Worm (Caenorhabditis elegans) whole organism, L3 larva: ENCODE results near the gene sym-3.

Source experiments
- elt-1 ChIP-seq: fragments of 150-350 bp; optimal IDR thresholded peaks from 2 replicates; lab custom pipeline; 2014; ENCODE audit warnings: missing biosample characterization, missing genetic modification characterization
- elt-2 ChIP-seq: sonication (generic microtip); optimal IDR thresholded peaks from 2 replicates; lab custom pipeline; 2016; ENCODE audit warnings: missing genetic modification reagents, mild to moderate bottlenecking, missing genetic modification characterization, missing compliant biosample characterization
- elt-3 ChIP-seq, 3 experiments: fragments of 150-350 bp in 1 of 3; sonication (generic microtip) in 2 of 3; optimal IDR thresholded peaks; 2 replicates in 2 of 3; 4 replicates in 1 of 3; lab custom pipeline; 2014 to 2017; ENCODE audit warnings: missing biosample characterization in 3 of 3, missing genetic modification characterization in 3 of 3
- fkh-10 ChIP-seq: sonication (generic microtip); optimal IDR thresholded peaks from 2 replicates; lab custom pipeline; 2017; ENCODE audit warnings: missing biosample characterization, missing genetic modification reagents, missing genetic modification characterization
- mdl-1 ChIP-seq: fragments of 150-350 bp; optimal IDR thresholded peaks from 2 replicates; lab custom pipeline; 2014; ENCODE audit warnings: missing biosample characterization, missing genetic modification characterization
- nhr-12 ChIP-seq: fragments of 150-350 bp; optimal IDR thresholded peaks from 2 replicates; lab custom pipeline; 2014; ENCODE audit warnings: missing biosample characterization, missing genetic modification characterization
- nhr-67 ChIP-seq: fragments of 150-350 bp; optimal IDR thresholded peaks from 2 replicates; lab custom pipeline; 2014; ENCODE audit warnings: missing biosample characterization, missing genetic modification characterization
- pha-4 ChIP-seq: fragments of 150-350 bp; optimal IDR thresholded peaks from 2 replicates; lab custom pipeline; 2014; ENCODE audit warnings: missing biosample characterization, missing genetic modification reagents, missing genetic modification characterization
- pqm-1 ChIP-seq: fragments of 150-350 bp; optimal IDR thresholded peaks from 2 replicates; lab custom pipeline; 2017; ENCODE audit warnings: missing biosample characterization, missing genetic modification characterization, inconsistent platforms
- sea-2 ChIP-seq: fragments of 150-350 bp; sonication (generic microtip); optimal IDR thresholded peaks from 4 replicates; lab custom pipeline; 2014; ENCODE audit warnings: missing biosample characterization, missing genetic modification reagents, missing genetic modification characterization
- snpc-4 ChIP-seq: fragments of 150-350 bp; optimal IDR thresholded peaks from 2 replicates; lab custom pipeline; 2014; ENCODE audit warnings: missing biosample characterization, missing genetic modification characterization
- unc-39 ChIP-seq: sonication (generic microtip); optimal IDR thresholded peaks from 4 replicates; lab custom pipeline; 2017; ENCODE audit warnings: missing biosample characterization, missing genetic modification characterization
- zag-1 ChIP-seq: fragments of 150-350 bp; optimal IDR thresholded peaks from 2 replicates; lab custom pipeline; 2014; ENCODE audit warnings: missing biosample characterization, missing genetic modification characterization

- TF ChIP-seq elt-3 (tag; optimal IDR thresholded peaks at IDR 0.05; lab: Kevin White, UChicago): no peak
- no peak for TF ChIP-seq zag-1 (tag; lab: Kevin White, UChicago)
- TF ChIP-seq nhr-67: no peak
- no peak for TF ChIP-seq elt-2 (tag; lab: Kevin White, UChicago)
- TF ChIP-seq nhr-12 (tag; lab: Kevin White, UChicago): no peak
- TF ChIP-seq elt-1: peak; percentile 9
- no peak for TF ChIP-seq pha-4
- no peak for TF ChIP-seq snpc-4 (tag; lab: Kevin White, UChicago)
- TF ChIP-seq fkh-10 (GFP tag; lab: Kevin White, UChicago): no peak
- no peak for TF ChIP-seq unc-39
- TF ChIP-seq mdl-1 (tag; lab: Kevin White, UChicago): peak; percentile 17
- TF ChIP-seq pqm-1 (tag; lab: Kevin White, UChicago): no peak
- no peak for TF ChIP-seq sea-2 (GFP tag; lab: Kevin White, UChicago)
Observed at ce11 chrX:5810677-5811076, 37.1 kb downstream of the sym-3 start.
